Worm (Caenorhabditis elegans): Measurements from ENCODE around the gene tkt-1.

tkt-1 gene

DNA sequence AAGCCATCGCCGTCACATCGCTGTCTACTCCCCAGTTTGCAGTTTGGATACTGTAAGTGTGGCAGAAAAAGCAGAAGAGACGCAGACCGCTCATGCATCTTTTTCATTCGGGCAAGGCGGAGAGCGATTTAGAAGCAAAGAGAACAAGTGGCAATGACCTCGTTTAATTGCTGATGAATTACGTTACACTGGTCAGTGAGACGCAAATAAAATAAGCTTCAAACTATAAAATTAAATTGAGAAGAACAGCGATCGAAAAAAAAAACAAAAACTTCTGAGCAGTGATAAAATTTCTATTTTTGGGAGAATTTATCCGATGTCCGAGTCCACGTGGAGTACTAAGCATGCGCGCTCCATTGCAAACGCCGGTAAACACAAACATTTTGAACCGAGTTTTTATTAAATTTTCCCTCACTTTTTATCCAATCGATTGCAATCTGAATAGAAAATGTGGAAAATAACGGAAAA lies 21.3 kb upstream of the tkt-1 start, which contains the start of gene C24F3.2 (continued):
- peak; percentile 48 for TF ChIP-seq F23B12.7 (tag; optimal IDR thresholded peaks at IDR 0.05; ENCODE audit: insufficient read depth)

DNA sequence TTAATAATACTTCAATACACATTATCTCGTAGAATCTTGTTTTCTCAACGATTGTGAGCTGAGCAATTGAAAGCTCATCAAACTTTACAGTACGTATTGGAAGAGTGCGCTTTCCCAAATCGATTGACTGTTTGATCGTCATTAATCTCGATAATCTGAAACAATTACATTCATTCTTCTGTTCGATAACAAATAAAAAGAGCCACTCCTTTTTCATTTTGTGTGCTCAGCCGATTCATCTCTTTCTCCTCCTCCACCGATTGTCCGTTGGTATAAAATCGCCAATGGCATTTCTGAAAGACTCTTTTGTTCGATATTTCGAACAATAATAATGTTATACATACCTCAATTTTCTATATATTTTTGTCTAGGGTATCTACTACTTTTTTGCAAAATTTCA lies 19.7 kb upstream of the tkt-1 start, which contains the start of gene nas-12:
nas-12 (plus strand) TSS at position 301 of the 400 bp plus-strand sequence.
- TF ChIP-seq pha-4 (tag; optimal IDR thresholded peaks at IDR 0.05) (no peak), cebp-2 (GFP tag; IDR thresholded peaks at IDR 0.05) (no peak), aptf-3 (GFP tag; IDR thresholded peaks at IDR 0.05) (no peak), dpff-1 (tag; optimal IDR thresholded peaks at IDR 0.05) (no peak), hlh-12 (tag; optimal IDR thresholded peaks at IDR 0.05) (no peak), lir-1 (GFP tag; conservative IDR thresholded peaks at IDR 0.05) (no peak), nhr-179 (tag; optimal IDR thresholded peaks at IDR 0.05) (no peak), F57C9.4 (tag; optimal IDR thresholded peaks at IDR 0.05) (no peak), lin-35 (GFP tag; optimal IDR thresholded peaks at IDR 0.05) (no peak), lsl-1 (GFP tag; optimal IDR thresholded peaks at IDR 0.05) (no peak), mcd-1 (GFP tag; IDR thresholded peaks at IDR 0.05) (no peak)

DNA sequence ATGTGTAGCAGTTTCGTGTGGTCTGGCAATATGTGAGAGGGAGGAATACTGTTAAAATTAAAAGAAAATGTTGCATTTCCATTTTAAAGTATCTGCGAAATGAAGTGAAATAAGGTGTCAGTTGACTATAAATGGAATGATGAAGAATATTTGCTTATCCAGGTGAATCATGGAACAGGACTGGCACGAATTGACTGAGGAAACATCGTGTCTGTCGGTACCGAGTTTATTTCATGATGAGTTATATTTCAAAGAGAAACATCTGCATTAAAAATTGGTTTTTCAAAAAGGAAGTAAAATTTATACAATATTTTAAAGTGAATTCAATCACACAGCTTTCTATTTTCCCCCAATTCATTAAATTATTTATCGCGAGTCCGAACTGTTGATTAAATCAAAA lies 15.9 kb upstream of the tkt-1 start, which contains the start of gene F01G10.6:
F01G10.6 (minus strand) TSS at position 101 of the 400 bp plus-strand sequence.
- TF ChIP-seq lsl-1 (GFP tag; optimal IDR thresholded peaks at IDR 0.05): no peak
- TF ChIP-seq F57C9.4 (tag; optimal IDR thresholded peaks at IDR 0.05): no peak
- no peak for TF ChIP-seq nhr-80 (tag; optimal IDR thresholded peaks at IDR 0.05)
- TF ChIP-seq madf-8 (GFP tag; conservative IDR thresholded peaks at IDR 0.05): no peak
- no peak for TF ChIP-seq ztf-3 (GFP tag; optimal IDR thresholded peaks at IDR 0.05)
- no peak for TF ChIP-seq ceh-27 (GFP tag; optimal IDR thresholded peaks at IDR 0.05)
- no peak for TF ChIP-seq pha-4 (tag; optimal IDR thresholded peaks at IDR 0.05)
- TF ChIP-seq ccch-3 (GFP tag; optimal IDR thresholded peaks at IDR 0.05): no peak
- no peak for TF ChIP-seq T07F8.4 (tag; optimal IDR thresholded peaks at IDR 0.05)
- no peak for TF ChIP-seq F37B4.10 (GFP tag; IDR thresholded peaks at IDR 0.05)
- no peak for TF ChIP-seq ztf-22 (GFP tag; optimal IDR thresholded peaks at IDR 0.05)
- TF ChIP-seq F55B11.4 (tag; optimal IDR thresholded peaks at IDR 0.05; ENCODE audit: borderline replicate concordance, insufficient read depth): no peak
- TF ChIP-seq F33H1.4 (GFP tag; IDR thresholded peaks at IDR 0.05): no peak

DNA sequence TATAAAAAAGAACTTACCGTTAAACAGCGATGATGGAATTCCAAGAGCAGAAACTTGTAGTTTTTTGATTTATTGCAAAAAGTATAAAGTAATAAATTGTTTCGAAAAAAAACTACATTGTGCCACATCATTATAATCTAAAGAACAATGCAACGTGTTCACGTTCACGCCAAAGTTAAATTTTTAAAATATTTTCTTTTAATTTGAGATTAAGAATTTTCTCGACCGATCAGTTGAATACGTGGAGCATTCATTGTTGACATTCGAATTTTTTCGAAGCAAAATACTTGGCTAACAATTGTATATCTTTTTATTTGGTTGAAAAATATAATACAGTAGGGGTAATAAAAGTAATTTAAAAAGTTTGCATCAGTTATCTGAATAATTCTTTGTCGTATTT lies 12.4 kb upstream of the tkt-1 start, which contains the start of gene F01G10.5:
F01G10.5 (minus strand) TSS at position 101 of the 400 bp plus-strand sequence.
- no peak for TF ChIP-seq atf-7 (tag; optimal IDR thresholded peaks at IDR 0.05)
- TF ChIP-seq ceh-58 (GFP tag; IDR thresholded peaks at IDR 0.05): no peak
- TF ChIP-seq xnd-1 (tag; optimal IDR thresholded peaks at IDR 0.05): no peak
- TF ChIP-seq C06A6.2 (GFP tag; conservative IDR thresholded peaks at IDR 0.05): no peak
- TF ChIP-seq ekl-4 (GFP tag; IDR thresholded peaks at IDR 0.05): no peak
- TF ChIP-seq snpc-1.1 (tag; optimal IDR thresholded peaks at IDR 0.05; ENCODE audit: insufficient read depth): no peak
- TF ChIP-seq egl-44 (GFP tag; IDR thresholded peaks at IDR 0.05): no peak
- TF ChIP-seq ztf-26 (tag; optimal IDR thresholded peaks at IDR 0.05): no peak

DNA sequence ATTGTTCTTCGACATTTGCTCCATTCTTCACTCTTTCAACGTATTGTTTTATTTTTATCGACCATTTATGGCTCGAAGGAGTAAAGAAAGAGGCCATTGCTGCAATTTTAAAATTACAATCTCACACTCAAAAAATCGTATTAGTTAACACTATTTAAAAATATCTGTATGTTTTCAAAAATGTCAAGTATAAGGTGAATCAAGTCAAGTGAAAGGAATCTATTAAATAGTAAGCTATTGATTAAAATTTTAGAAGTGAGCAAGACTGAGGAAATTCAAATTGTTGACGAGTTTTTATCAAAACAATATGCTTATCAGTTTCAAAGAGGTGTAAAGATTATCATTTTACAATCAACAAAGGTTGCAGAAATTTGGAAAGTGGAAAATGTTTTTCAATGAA lies 11.0 kb upstream of the tkt-1 start, which contains the start of gene F01G10.4:
F01G10.4 (minus strand) TSS at position 101 of the 400 bp plus-strand sequence.
- no peak for TF ChIP-seq C06A6.2 (GFP tag; conservative IDR thresholded peaks at IDR 0.05)
- no peak for TF ChIP-seq mxl-1 (tag; optimal IDR thresholded peaks at IDR 0.05)
- no peak for TF ChIP-seq ceh-100 (GFP tag; IDR thresholded peaks at IDR 0.05)
- no peak for TF ChIP-seq chd-7 (tag; optimal IDR thresholded peaks at IDR 0.05)
- no peak for TF ChIP-seq lag-1 (GFP tag; IDR thresholded peaks at IDR 0.05)

Measured in whole organism, young adult.